Fruit fly (Drosophila melanogaster) whole organism, embryonic: ENCODE measurements around the gene CG17249.

Experiments
- Atf-2 ChIP-seq: fragments of 200-800 bp; sonication (Bioruptor generic); optimal IDR thresholded peaks from 2 replicates; lab custom pipeline; 2016; ENCODE audit warnings: missing biosample characterization, missing genetic modification characterization
- Fer1 ChIP-seq: fragments of 200-800 bp; sonication (Bioruptor generic); optimal IDR thresholded peaks from 2 replicates; lab custom pipeline; 2017; ENCODE audit warnings: missing biosample characterization, mild to moderate bottlenecking, missing genetic modification characterization
- NK7.1 ChIP-seq: fragments of 200-800 bp; sonication (Bioruptor generic); optimal IDR thresholded peaks from 3 replicates; lab custom pipeline; 2016; ENCODE audit warnings: missing biosample characterization, missing genetic modification characterization
- ara ChIP-seq: fragments of 200-800 bp; sonication (Bioruptor generic); IDR thresholded peaks from 2 replicates; pipeline ENCODE4 v1.3.6; 2022; ENCODE audit warnings: missing biosample characterization, missing genetic modification characterization
- fd64A ChIP-seq: fragments of 200-800 bp; sonication (Bioruptor generic); optimal IDR thresholded peaks from 3 replicates; lab custom pipeline; 2018; ENCODE audit warnings: missing biosample characterization, mild to moderate bottlenecking, missing genetic modification characterization
- fru ChIP-seq: fragments of >200 bp; optimal IDR thresholded peaks from 2 replicates; lab custom pipeline; 2017
- grau ChIP-seq: fragments of 200-800 bp; optimal IDR thresholded peaks from 3 replicates; lab custom pipeline; 2019; ENCODE audit warnings: missing biosample characterization, mild to moderate bottlenecking, missing genetic modification characterization, moderate library complexity
- hb ChIP-seq: fragments of 200-800 bp; sonication (Bioruptor generic); IDR thresholded peaks from 3 replicates; pipeline ENCODE4 v1.3.6; 2022; ENCODE audit warnings: missing biosample characterization, missing genetic modification characterization; ENCODE audit not compliant: partially characterized antibody
- mirr ChIP-seq: fragments of 200-800 bp; sonication (Bioruptor generic); optimal IDR thresholded peaks from 3 replicates; lab custom pipeline; 2018; ENCODE audit warnings: missing biosample characterization, mild to moderate bottlenecking, missing genetic modification characterization
- stwl ChIP-seq: fragments of 200-800 bp; sonication (Bioruptor generic); optimal IDR thresholded peaks from 3 replicates; lab custom pipeline; 2018; ENCODE audit warnings: missing biosample characterization, mild to moderate bottlenecking, missing genetic modification characterization, moderate library complexity
- wor ChIP-seq: fragments of 200-800 bp; sonication (Bioruptor generic); IDR thresholded peaks from 2 replicates; pipeline ENCODE4 v1.3.6; 2022; ENCODE audit warnings: missing biosample characterization, missing genetic modification characterization

dm6 chr3L:1663531-1663930 lies 16.3 kb upstream of the CG17249 start:
- TF ChIP-seq Fer1 = no peak
- TF ChIP-seq stwl (tag; lab: Kevin White, UChicago) = no peak
- no peak for TF ChIP-seq Atf-2 (GFP tag; lab: Kevin White, UChicago)
- no peak for TF ChIP-seq grau (tag; lab: Kevin White, UChicago)
- TF ChIP-seq fru (lab: Kevin White, UChicago) = no peak
- TF ChIP-seq fd64A (GFP tag; lab: Kevin White, UChicago) = no peak
- TF ChIP-seq NK7.1 (GFP tag; lab: Kevin White, UChicago) = no peak
- TF ChIP-seq wor (GFP tag; lab: Robert Waterston, UW) = no peak
- TF ChIP-seq ara (GFP tag; lab: Robert Waterston, UW) = no peak
- TF ChIP-seq mirr (GFP tag; lab: Kevin White, UChicago) = no peak
- TF ChIP-seq hb (GFP tag; lab: Robert Waterston, UW) = no peak
